Worm (Caenorhabditis elegans) whole organism, early embryonic: Measurements from ENCODE around the gene tmem-135.

Experiments used
- B0310.2 ChIP-seq: sonication (generic microtip); optimal IDR thresholded peaks from 2 replicates; lab custom pipeline; 2016; ENCODE audit warnings: mild to moderate bottlenecking, missing genetic modification characterization, missing compliant biosample characterization
- F13C5.2 ChIP-seq: sonication (generic microtip); optimal IDR thresholded peaks from 2 replicates; lab custom pipeline; 2017; ENCODE audit warnings: mild to moderate bottlenecking, missing genetic modification characterization, inconsistent platforms, missing compliant biosample characterization
- aly-1 ChIP-seq: sonication (generic microtip); optimal IDR thresholded peaks from 2 replicates; lab custom pipeline; 2016; ENCODE audit warnings: missing genetic modification characterization, missing compliant biosample characterization
- ama-1 ChIP-seq: fragments of 150-350 bp; optimal IDR thresholded peaks from 2 replicates; lab custom pipeline; 2014
- ceh-13 ChIP-seq: fragments of 200-800 bp; sonication (Bioruptor generic); optimal IDR thresholded peaks from 2 replicates; lab custom pipeline; 2018; ENCODE audit warnings: mild to moderate bottlenecking, missing genetic modification characterization, missing compliant biosample characterization
- ceh-36 ChIP-seq: sonication (generic microtip); optimal IDR thresholded peaks from 2 replicates; lab custom pipeline; 2016; ENCODE audit warnings: missing genetic modification characterization, inconsistent platforms, missing compliant biosample characterization
- ets-7 ChIP-seq: sonication (generic microtip); optimal IDR thresholded peaks from 2 replicates; lab custom pipeline; 2016; ENCODE audit warnings: missing genotype, missing genetic modification characterization, missing compliant biosample characterization
- flt-1 ChIP-seq: fragments of 200-800 bp; sonication (Bioruptor generic); IDR thresholded peaks from 2 replicates; pipeline ENCODE4 v1.3.6; 2022; ENCODE audit warnings: missing genetic modification characterization, missing compliant biosample characterization
- hmbx-1 ChIP-seq: sonication (generic microtip); optimal IDR thresholded peaks from 2 replicates; lab custom pipeline; 2016; ENCODE audit warnings: mild to moderate bottlenecking, missing genetic modification characterization, missing compliant biosample characterization
- hmg-4 ChIP-seq: fragments of 200-800 bp; sonication (Bioruptor generic); optimal IDR thresholded peaks from 2 replicates; lab custom pipeline; 2018; ENCODE audit warnings: mild to moderate bottlenecking, missing genetic modification characterization, missing compliant biosample characterization
- hnd-1 ChIP-seq: sonication (generic microtip); optimal IDR thresholded peaks from 2 replicates; lab custom pipeline; 2016; ENCODE audit warnings: missing genetic modification characterization, missing compliant biosample characterization
- pes-1 ChIP-seq: fragments of 200-800 bp; sonication (Bioruptor generic); IDR thresholded peaks from 2 replicates; pipeline ENCODE4 v1.3.6; 2022; ENCODE audit warnings: missing genetic modification reagents, missing genetic modification characterization, missing compliant biosample characterization
- scrt-1 ChIP-seq: fragments of 200-800 bp; sonication (Bioruptor generic); IDR thresholded peaks from 2 replicates; pipeline ENCODE4 v1.3.6; 2022; ENCODE audit warnings: missing genetic modification characterization, missing compliant biosample characterization
- sea-1 ChIP-seq: fragments of 200-800 bp; sonication (Bioruptor generic); conservative IDR thresholded peaks from 2 replicates; pipeline ENCODE4 v1.3.6; 2022; ENCODE audit warnings: missing genetic modification characterization, missing compliant biosample characterization
- tbx-11 ChIP-seq: fragments of 200-800 bp; sonication (Bioruptor generic); IDR thresholded peaks from 2 replicates; pipeline ENCODE4 v1.3.6; 2022; ENCODE audit warnings: missing genetic modification characterization, missing compliant biosample characterization
- tbx-37 ChIP-seq: fragments of 200-800 bp; sonication (Bioruptor generic); conservative IDR thresholded peaks from 2 replicates; pipeline ENCODE4 v1.3.6; 2022; ENCODE audit warnings: missing genetic modification reagents, missing genetic modification characterization, missing compliant biosample characterization
- tra-4 ChIP-seq: sonication (generic microtip); optimal IDR thresholded peaks from 2 replicates; lab custom pipeline; 2017; ENCODE audit warnings: missing genetic modification characterization, missing compliant biosample characterization

The tmem-135 gene

ce11 chrX:4657577-4657976 is 15.9 kb upstream of the tmem-135 start:
- TF ChIP-seq ceh-13 (GFP tag; lab: Kevin White, UChicago) (no peak), pes-1 (GFP tag; lab: Robert Waterston, UW) (no peak), hmbx-1 (tag; lab: Kevin White, UChicago) (no peak), tra-4 (tag; lab: Kevin White, UChicago) (no peak), F13C5.2 (tag; lab: Kevin White, UChicago) (no peak), sea-1 (GFP tag; lab: Robert Waterston, UW) (no peak), flt-1 (GFP tag; lab: Robert Waterston, UW) (no peak), ama-1 (no peak), aly-1 (no peak), ets-7 (tag; lab: Kevin White, UChicago) (no peak), tbx-37 (GFP tag; lab: Robert Waterston, UW) (no peak), scrt-1 (no peak), B0310.2 (tag; lab: Kevin White, UChicago) (no peak), hmg-4 (GFP tag; lab: Kevin White, UChicago) (no peak), tbx-11 (GFP tag; lab: Robert Waterston, UW) (no peak), ceh-36 (no peak), hnd-1 (tag; lab: Kevin White, UChicago) (no peak)

- TF ChIP-seq sea-1 (GFP tag; lab: Robert Waterston, UW): no peak
- TF ChIP-seq aly-1: no peak
- TF ChIP-seq pes-1 (GFP tag; lab: Robert Waterston, UW): no peak
- TF ChIP-seq ets-7 (tag; lab: Kevin White, UChicago): no peak
- no peak for TF ChIP-seq scrt-1
- no peak for TF ChIP-seq tra-4 (tag; lab: Kevin White, UChicago)
- TF ChIP-seq F13C5.2 (tag; lab: Kevin White, UChicago): no peak
- no peak for TF ChIP-seq ama-1
- TF ChIP-seq tbx-37 (GFP tag; lab: Robert Waterston, UW): no peak
- no peak for TF ChIP-seq ceh-13 (GFP tag; lab: Kevin White, UChicago)
- TF ChIP-seq hmbx-1 (tag; lab: Kevin White, UChicago): no peak
- no peak for TF ChIP-seq B0310.2 (tag; lab: Kevin White, UChicago)
- TF ChIP-seq flt-1 (GFP tag; lab: Robert Waterston, UW): no peak
- TF ChIP-seq ceh-36: no peak
- TF ChIP-seq tbx-11 (GFP tag; lab: Robert Waterston, UW): no peak
- TF ChIP-seq hnd-1 (tag; lab: Kevin White, UChicago): no peak
Measured at ce11 chrX:4658303-4658702, 15.2 kb upstream of the tmem-135 start.

ce11 chrX:4658706-4659105 is 14.8 kb upstream of the tmem-135 start:
- TF ChIP-seq ceh-13 (GFP tag; lab: Kevin White, UChicago) (no peak), hnd-1 (tag; lab: Kevin White, UChicago) (no peak), ets-7 (tag; lab: Kevin White, UChicago) (no peak), hmbx-1 (tag; lab: Kevin White, UChicago) (no peak), B0310.2 (tag; lab: Kevin White, UChicago) (no peak), ceh-36 (no peak), aly-1 (no peak), sea-1 (GFP tag; lab: Robert Waterston, UW) (no peak), tbx-11 (GFP tag; lab: Robert Waterston, UW) (no peak), flt-1 (GFP tag; lab: Robert Waterston, UW) (no peak), tra-4 (tag; lab: Kevin White, UChicago) (no peak), ama-1 (no peak), tbx-37 (GFP tag; lab: Robert Waterston, UW) (no peak)

ce11 chrX:4660268-4660880 is 13.1 kb upstream of the tmem-135 start, which contains the start of gene nhr-45:
Gene nhr-45 (minus strand): TSS chrX:4660318.
- TF ChIP-seq sea-1 (GFP tag; lab: Robert Waterston, UW) (no peak), tra-4 (tag; lab: Kevin White, UChicago) (no peak), ceh-13 (GFP tag; lab: Kevin White, UChicago) (no peak), B0310.2 (tag; lab: Kevin White, UChicago) (no peak), tbx-11 (GFP tag; lab: Robert Waterston, UW) (no peak), flt-1 (GFP tag; lab: Robert Waterston, UW) (no peak), scrt-1 (no peak), F13C5.2 (tag; lab: Kevin White, UChicago) (no peak)

DNA sequence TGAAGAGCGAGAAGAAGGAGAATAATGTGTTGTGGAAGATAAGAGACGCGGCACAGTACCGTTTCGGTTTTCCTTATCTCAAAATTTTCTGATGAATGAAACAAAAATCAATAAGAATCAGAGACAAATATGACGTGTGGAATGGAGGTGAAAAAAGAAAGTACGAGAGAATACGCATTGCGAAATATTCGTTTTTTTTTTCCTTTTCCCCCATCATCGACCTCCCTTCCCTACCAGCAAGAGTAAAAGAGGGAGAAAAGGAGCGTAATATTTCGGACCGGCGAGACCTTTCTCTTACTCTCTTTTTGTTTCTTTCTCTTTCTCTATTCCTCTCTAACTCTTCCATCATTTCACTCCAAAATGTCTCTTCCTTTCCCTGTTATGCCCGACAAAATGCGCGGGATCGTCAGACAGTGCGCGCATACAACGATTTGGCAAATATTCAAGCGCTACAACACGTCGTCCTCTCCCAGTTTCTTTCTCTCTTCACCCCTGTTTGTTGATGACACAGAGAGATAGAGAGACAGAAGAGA is 11.1 kb upstream of the tmem-135 start:
- TF ChIP-seq scrt-1 (no peak), ets-7 (tag; lab: Kevin White, UChicago) (no peak), flt-1 (GFP tag; lab: Robert Waterston, UW) (no peak), tra-4 (tag; lab: Kevin White, UChicago) (no peak), hmbx-1 (tag; lab: Kevin White, UChicago) (no peak), pes-1 (GFP tag; lab: Robert Waterston, UW) (no peak), F13C5.2 (tag; lab: Kevin White, UChicago) (no peak), B0310.2 (tag; lab: Kevin White, UChicago) (no peak), ceh-13 (GFP tag; lab: Kevin White, UChicago) (no peak), tbx-37 (GFP tag; lab: Robert Waterston, UW) (no peak), ceh-36 (no peak), ama-1 (no peak), tbx-11 (GFP tag; lab: Robert Waterston, UW) (no peak), hmg-4 (GFP tag; lab: Kevin White, UChicago) (no peak), hnd-1 (tag; lab: Kevin White, UChicago) (no peak), aly-1 (no peak), sea-1 (GFP tag; lab: Robert Waterston, UW) (no peak)

DNA sequence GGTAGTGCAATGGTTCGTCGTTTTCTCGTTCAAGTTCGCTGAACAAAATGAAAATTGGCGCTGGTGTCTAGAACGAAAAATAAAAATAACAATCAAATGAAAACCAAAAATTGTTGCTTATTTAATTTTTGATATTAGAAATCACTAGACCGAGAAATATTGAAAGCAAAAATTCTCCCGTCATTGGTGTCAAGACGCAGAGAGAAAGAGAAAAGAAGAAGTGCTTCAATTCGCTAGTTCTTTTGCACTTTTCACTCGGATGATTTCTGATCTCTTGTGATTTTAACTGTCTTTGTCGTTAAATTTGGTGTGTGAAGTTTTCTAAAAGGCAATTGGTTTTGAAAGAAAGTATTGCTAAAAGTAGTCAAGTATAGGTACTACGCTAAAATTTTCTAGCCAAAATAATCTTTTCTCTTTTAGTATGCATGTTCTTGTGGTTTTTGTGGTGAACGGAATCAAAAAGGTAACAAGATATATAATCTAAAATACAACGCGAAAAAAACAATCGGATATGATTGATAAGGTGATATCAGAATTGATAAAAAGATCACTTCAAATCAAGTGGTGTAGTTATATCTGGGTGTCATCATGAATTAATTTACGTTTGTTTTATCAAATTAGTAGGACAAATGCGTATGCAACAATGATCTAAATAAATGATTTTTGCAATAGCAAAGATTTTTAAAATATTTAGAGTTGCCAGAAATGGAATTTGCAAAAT is 10.4 kb upstream of the tmem-135 start:
- TF ChIP-seq ets-7 (tag; lab: Kevin White, UChicago): no peak
- no peak for TF ChIP-seq tbx-37 (GFP tag; lab: Robert Waterston, UW)
- no peak for TF ChIP-seq hmg-4 (GFP tag; lab: Kevin White, UChicago)
- no peak for TF ChIP-seq tbx-11 (GFP tag; lab: Robert Waterston, UW)
- no peak for TF ChIP-seq sea-1 (GFP tag; lab: Robert Waterston, UW)
- TF ChIP-seq hmbx-1 (tag; lab: Kevin White, UChicago): no peak
- TF ChIP-seq ceh-36: no peak
- TF ChIP-seq ama-1: no peak
- no peak for TF ChIP-seq pes-1 (GFP tag; lab: Robert Waterston, UW)
- no peak for TF ChIP-seq hnd-1 (tag; lab: Kevin White, UChicago)
- no peak for TF ChIP-seq scrt-1
- TF ChIP-seq B0310.2 (tag; lab: Kevin White, UChicago): no peak
- TF ChIP-seq tra-4 (tag; lab: Kevin White, UChicago): no peak
- no peak for TF ChIP-seq aly-1
- no peak for TF ChIP-seq flt-1 (GFP tag; lab: Robert Waterston, UW)
- TF ChIP-seq F13C5.2 (tag; lab: Kevin White, UChicago): no peak
